Fruit fly (Drosophila melanogaster): ENCODE data around the gene CG10000.

DNA sequence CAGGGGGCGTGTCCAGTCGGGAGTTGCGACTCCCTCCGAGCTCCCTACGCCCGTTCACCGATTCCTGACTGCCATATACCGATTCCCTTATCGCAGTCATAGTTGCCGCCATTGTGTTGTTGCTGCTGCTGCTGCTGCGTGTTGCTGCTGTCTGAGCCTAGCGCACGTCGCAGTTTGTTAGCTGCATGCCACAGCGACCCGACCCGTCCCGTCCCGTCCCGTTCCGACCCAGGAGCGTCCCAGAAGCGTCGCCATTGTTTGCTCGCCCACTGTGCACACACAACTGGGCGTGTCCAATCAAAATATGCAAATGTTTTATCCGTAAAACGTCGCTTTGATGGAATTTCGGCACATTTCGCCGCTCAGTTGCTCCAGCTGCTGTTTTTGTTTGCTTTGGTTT is 24.2 kb upstream of the CG10000 start:
- TF ChIP-seq Sin3A (optimal IDR thresholded peaks at IDR 0.05) = no peak
- no peak for TF ChIP-seq h (optimal IDR thresholded peaks at IDR 0.05)
- TF ChIP-seq psq (optimal IDR thresholded peaks at IDR 0.05) = no peak
- TF ChIP-seq ttk (optimal IDR thresholded peaks at IDR 0.05) = no peak
